Worm (Caenorhabditis elegans): ENCODE measurements around the gene F17C11.6.

The F17C11.6 gene

DNA sequence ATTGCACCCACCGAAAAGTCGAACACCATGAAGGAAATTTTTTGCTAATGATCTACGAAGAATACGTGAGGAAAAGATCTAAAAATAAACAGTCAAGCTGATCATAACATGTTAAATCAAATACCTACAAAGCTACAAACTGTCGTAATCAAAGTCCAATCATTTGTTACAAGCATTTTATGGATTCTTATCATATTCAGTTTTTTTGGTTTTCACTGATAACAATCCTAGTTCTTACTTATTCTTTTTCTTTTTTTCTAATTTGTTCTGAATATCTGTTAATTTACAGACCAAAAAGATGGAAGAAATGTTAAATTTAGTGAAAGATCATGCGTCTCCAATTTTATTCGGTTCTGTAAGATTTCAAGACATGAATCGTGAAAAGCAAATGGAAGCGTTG, at the start of gene F17C11.6:
F17C11.6 (plus strand) TSS at position 290 of the 400 bp plus-strand sequence.
- TF ChIP-seq mdl-1 (tag; optimal IDR thresholded peaks at IDR 0.05) (no peak), dve-1 (tag; optimal IDR thresholded peaks at IDR 0.05; ENCODE audit: insufficient read depth) (peak; percentile 7), daf-16 (GFP tag; optimal IDR thresholded peaks at IDR 0.05) (no peak), daf-16 (tag; optimal IDR thresholded peaks at IDR 0.05) (peak; percentile 27), ztf-7 (tag; optimal IDR thresholded peaks at IDR 0.05) (no peak)

DNA sequence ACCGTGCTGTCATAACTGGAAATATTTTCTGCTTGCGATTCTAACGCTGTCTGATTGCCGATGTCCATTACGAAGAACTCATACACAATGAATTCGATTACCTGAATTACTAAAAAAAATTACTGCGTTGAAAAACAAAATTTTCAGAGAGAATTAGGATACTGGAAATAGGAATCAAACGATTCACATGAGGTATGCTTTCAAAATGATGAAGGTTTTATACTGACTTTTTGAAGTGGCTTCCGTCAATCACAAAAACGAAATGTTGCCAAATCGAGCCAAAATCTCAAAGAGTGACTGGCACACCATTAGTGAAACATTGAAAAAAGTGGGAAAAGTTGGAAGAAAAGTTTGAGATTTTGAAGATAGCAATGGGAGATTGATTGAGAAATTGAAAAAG, 45.9 kb upstream of the F17C11.6 start, which contains the start of gene zzz-1:
zzz-1 (minus strand) TSS at position 101 of the 400 bp plus-strand sequence.
- TF ChIP-seq ztf-11 (tag; optimal IDR thresholded peaks at IDR 0.05), result no peak
- no peak for TF ChIP-seq nhr-111 (GFP tag; optimal IDR thresholded peaks at IDR 0.05)
- no peak for TF ChIP-seq ceh-20 (GFP tag; IDR thresholded peaks at IDR 0.05)
- no peak for TF ChIP-seq dmd-9 (GFP tag; IDR thresholded peaks at IDR 0.05)
- no peak for TF ChIP-seq T26A8.4 (GFP tag; IDR thresholded peaks at IDR 0.05)
- TF ChIP-seq aha-1 (tag), result no peak
- no peak for TF ChIP-seq fkh-10 (GFP tag; optimal IDR thresholded peaks at IDR 0.05)
- no peak for TF ChIP-seq nhr-102 (tag; optimal IDR thresholded peaks at IDR 0.05)
- no peak for TF ChIP-seq ama-1 (optimal IDR thresholded peaks at IDR 0.05)
- TF ChIP-seq Y48G9A.11 (GFP tag; IDR thresholded peaks at IDR 0.05), result no peak
- no peak for TF ChIP-seq F44E2.7 (GFP tag; IDR thresholded peaks at IDR 0.05)
- no peak for TF ChIP-seq attf-4 (tag; optimal IDR thresholded peaks at IDR 0.05)
- TF ChIP-seq ztf-7 (tag; optimal IDR thresholded peaks at IDR 0.05), result no peak

DNA sequence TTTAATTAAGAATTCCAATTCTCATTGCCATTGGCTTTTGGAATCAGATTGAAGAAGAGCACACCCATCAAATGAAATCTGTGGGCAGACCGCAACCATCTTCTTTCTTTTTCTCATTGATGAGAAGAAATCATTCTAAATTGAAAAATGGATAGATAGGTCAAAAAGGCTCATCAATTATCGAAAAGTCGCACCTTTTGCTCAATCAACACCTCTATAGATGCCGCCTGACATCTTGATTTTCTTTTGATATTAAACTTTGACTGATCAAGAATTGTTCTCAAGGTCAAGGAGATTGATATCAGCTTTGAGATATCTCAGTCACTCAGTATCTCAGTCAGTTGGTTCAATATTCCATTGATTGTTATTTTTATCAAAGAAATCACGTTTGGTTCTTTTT, 45.0 kb upstream of the F17C11.6 start:
- TF ChIP-seq nhr-41 (GFP tag; IDR thresholded peaks at IDR 0.05) (no peak), nhr-28 (tag; optimal IDR thresholded peaks at IDR 0.05) (no peak), ZK546.5 (tag; optimal IDR thresholded peaks at IDR 0.05) (no peak), egl-27 (tag; optimal IDR thresholded peaks at IDR 0.05) (no peak), hlh-30 (tag; optimal IDR thresholded peaks at IDR 0.05; ENCODE audit: insufficient read depth) (no peak), lir-3 (tag; optimal IDR thresholded peaks at IDR 0.05) (no peak), ctbp-1 (GFP tag; IDR thresholded peaks at IDR 0.05) (no peak), duxl-1 (tag; optimal IDR thresholded peaks at IDR 0.05; ENCODE audit: poor library complexity) (no peak)

DNA sequence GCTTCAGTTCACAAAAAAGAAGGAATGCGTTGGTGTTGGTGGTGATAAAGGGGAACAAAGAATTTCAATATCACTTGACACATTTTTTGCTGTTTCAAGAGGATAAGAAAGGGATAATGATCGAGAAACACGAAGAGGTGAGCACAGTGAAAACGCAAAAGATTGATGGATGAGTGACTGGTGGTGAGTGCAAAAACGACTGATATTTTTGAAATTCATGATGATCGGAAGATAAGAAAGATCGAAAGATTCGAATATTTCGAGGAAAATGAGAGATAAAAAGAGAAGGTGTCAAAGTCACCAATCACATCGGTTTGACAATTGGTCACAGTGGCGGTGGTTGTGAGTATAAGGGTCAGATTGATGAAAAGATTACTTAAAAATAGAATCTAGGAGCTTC, 39.0 kb upstream of the F17C11.6 start:
- TF ChIP-seq attf-4 (tag; optimal IDR thresholded peaks at IDR 0.05), result no peak
- TF ChIP-seq spr-1 (tag; optimal IDR thresholded peaks at IDR 0.05), result no peak
- TF ChIP-seq lin-38 (GFP tag; IDR thresholded peaks at IDR 0.05), result no peak
- no peak for TF ChIP-seq nhr-77 (tag; optimal IDR thresholded peaks at IDR 0.05)
- no peak for TF ChIP-seq Y75B8A.6 (GFP tag; IDR thresholded peaks at IDR 0.05)
- no peak for TF ChIP-seq ceh-82 (tag; optimal IDR thresholded peaks at IDR 0.05)
- TF ChIP-seq ama-1 (optimal IDR thresholded peaks at IDR 0.05), result no peak
- TF ChIP-seq cey-2 (tag; optimal IDR thresholded peaks at IDR 0.05; ENCODE audit: borderline replicate concordance, insufficient read depth), result no peak
- TF ChIP-seq ceh-20 (GFP tag; IDR thresholded peaks at IDR 0.05), result no peak
- no peak for TF ChIP-seq fkh-10 (GFP tag; optimal IDR thresholded peaks at IDR 0.05)
- TF ChIP-seq php-3 (GFP tag; IDR thresholded peaks at IDR 0.05), result no peak
- TF ChIP-seq mdl-1 (tag; optimal IDR thresholded peaks at IDR 0.05), result no peak
- no peak for TF ChIP-seq nhr-28 (tag; optimal IDR thresholded peaks at IDR 0.05)
- TF ChIP-seq hif-1 (tag; optimal IDR thresholded peaks at IDR 0.05), result no peak
- TF ChIP-seq F44E2.7 (GFP tag; IDR thresholded peaks at IDR 0.05), result no peak
- TF ChIP-seq unc-62 (GFP tag; optimal IDR thresholded peaks at IDR 0.05 in 1 of 2), result no peak
- TF ChIP-seq unc-62 (tag; optimal IDR thresholded peaks at IDR 0.05), result no peak
- no peak for TF ChIP-seq zfp-3 (GFP tag; conservative IDR thresholded peaks at IDR 0.05)

Measured in whole organism, L4 larva.